Worm (Caenorhabditis elegans) whole organism, L2 larva: ENCODE data around the gene C55A6.6.

Experiments
- crh-2 ChIP-seq: sonication (generic microtip); optimal IDR thresholded peaks from 2 replicates; lab custom pipeline; 2017; ENCODE audit warnings: missing biosample characterization, missing genetic modification characterization
- lin-13 ChIP-seq: fragments of 150-350 bp; optimal IDR thresholded peaks from 2 replicates; lab custom pipeline; 2014; ENCODE audit warnings: missing biosample characterization, missing genetic modification reagents, missing genetic modification characterization
- mdl-1 ChIP-seq, 2 experiments: fragments of 150-350 bp in 1 of 2; sonication (generic microtip) in 1 of 2; optimal IDR thresholded peaks; 2 replicates each; lab custom pipeline; 2017; ENCODE audit warnings: missing biosample characterization in 2 of 2, missing genetic modification characterization in 2 of 2
- nhr-11 ChIP-seq: fragments of 150-350 bp; optimal IDR thresholded peaks from 2 replicates; lab custom pipeline; 2014; ENCODE audit warnings: missing biosample characterization, missing genetic modification characterization
- nhr-12 ChIP-seq: fragments of 150-350 bp; optimal IDR thresholded peaks from 2 replicates; lab custom pipeline; 2014; ENCODE audit warnings: missing biosample characterization, missing genetic modification characterization
- unc-62 ChIP-seq: fragments of 150-350 bp; optimal IDR thresholded peaks from 2 replicates; lab custom pipeline; 2014; ENCODE audit warnings: missing biosample characterization, missing genetic modification reagents, missing genetic modification characterization

DNA sequence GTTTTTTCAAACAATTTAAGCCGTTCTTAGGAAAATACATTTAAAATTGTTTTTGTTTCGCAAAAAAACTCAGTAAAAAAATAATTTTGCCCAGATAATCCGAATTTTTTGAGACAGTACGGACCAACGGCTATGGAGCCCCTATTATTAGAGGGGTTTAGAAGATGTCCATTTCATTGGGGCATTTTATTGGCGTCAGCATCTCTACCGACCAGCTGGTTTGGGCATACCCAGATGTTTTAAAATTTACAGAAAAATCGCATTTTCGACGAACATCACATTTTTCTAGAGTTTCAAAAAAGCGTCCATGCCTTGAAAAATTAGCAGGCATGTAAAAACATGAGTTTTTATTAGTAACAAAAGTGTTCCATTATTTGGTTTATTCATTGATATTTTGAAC is 26.7 kb upstream of the C55A6.6 start:
- TF ChIP-seq mdl-1 (tag; optimal IDR thresholded peaks at IDR 0.05; lab: Kevin White, UChicago) (no peak), nhr-12 (tag; lab: Kevin White, UChicago) (no peak), crh-2 (no peak), nhr-11 (tag; lab: Kevin White, UChicago) (no peak), unc-62 (GFP tag; lab: Kevin White, UChicago) (no peak), lin-13 (GFP tag; lab: Kevin White, UChicago) (no peak)
